Worm (Caenorhabditis elegans): Measurements from ENCODE around the gene egli-1.

ce11 chrII:9336651-9337050, 12.9 kb downstream of the egli-1 start:
- TF ChIP-seq F44E2.7 (GFP tag; IDR thresholded peaks at IDR 0.05): no peak
- TF ChIP-seq lsy-2 (tag; optimal IDR thresholded peaks at IDR 0.05): no peak
- no peak for TF ChIP-seq nhr-76 (tag; optimal IDR thresholded peaks at IDR 0.05)
- no peak for TF ChIP-seq unc-39 (tag; optimal IDR thresholded peaks at IDR 0.05)
- TF ChIP-seq mdt-29 (GFP tag; IDR thresholded peaks at IDR 0.05): peak; percentile 59; the same call in 1 of the 2 replicates
